Worm (Caenorhabditis elegans) whole organism, midembryonic: Measurements from ENCODE around the gene nspc-5.

Experiments
- T22C8.4 ChIP-seq: fragments of 200-800 bp; sonication (Bioruptor generic); IDR thresholded peaks from 2 replicates; pipeline ENCODE4 v1.3.6; 2022; ENCODE audit warnings: missing genetic modification characterization, missing compliant biosample characterization
- cog-1 ChIP-seq: sonication (generic microtip); optimal IDR thresholded peaks from 2 replicates; lab custom pipeline; 2016; ENCODE audit warnings: missing genetic modification characterization, missing compliant biosample characterization
- flt-1 ChIP-seq: fragments of 200-800 bp; sonication (Bioruptor generic); IDR thresholded peaks from 2 replicates; pipeline ENCODE4 v1.3.6; 2022; ENCODE audit warnings: missing genetic modification characterization, missing compliant biosample characterization
- klf-2 ChIP-seq: fragments of 200-800 bp; sonication (Bioruptor generic); conservative IDR thresholded peaks from 2 replicates; pipeline ENCODE4 v1.3.6; 2022; ENCODE audit warnings: missing genetic modification reagents, missing genetic modification characterization, missing compliant biosample characterization
- med-1 ChIP-seq: sonication (generic microtip); optimal IDR thresholded peaks from 2 replicates; lab custom pipeline; 2017; ENCODE audit warnings: missing genetic modification characterization, mild to moderate bottlenecking, missing compliant biosample characterization, antibody characterized with exemption, missing genetic modification reagents; ENCODE audit not compliant: insufficient read depth
- ref-1 ChIP-seq: fragments of 200-800 bp; sonication (Bioruptor generic); conservative IDR thresholded peaks from 2 replicates; pipeline ENCODE4 v1.3.6; 2022; ENCODE audit warnings: missing genetic modification reagents, missing genetic modification characterization, missing compliant biosample characterization
- tab-1 ChIP-seq: fragments of 200-800 bp; sonication (Bioruptor generic); IDR thresholded peaks from 2 replicates; pipeline ENCODE4 v1.3.6; 2022; ENCODE audit warnings: missing genetic modification characterization, missing compliant biosample characterization
- ztf-23 ChIP-seq: fragments of 200-800 bp; sonication (Bioruptor generic); IDR thresholded peaks from 2 replicates; pipeline ENCODE4 v1.3.6; 2022; ENCODE audit warnings: missing genetic modification reagents, missing genetic modification characterization, missing compliant biosample characterization
- ztf-29 ChIP-seq: fragments of 200-800 bp; sonication (Bioruptor generic); IDR thresholded peaks from 2 replicates; pipeline ENCODE4 v1.3.6; 2022; ENCODE audit warnings: missing genetic modification reagents, missing genetic modification characterization, missing compliant biosample characterization

Gene nspc-5

ce11 chrX:8550099-8550498 lies 11.6 kb downstream of the nspc-5 start:
- TF ChIP-seq cog-1 (tag; lab: Kevin White, UChicago) (no peak), med-1 (GFP tag; lab: Kevin White, UChicago) (no peak), flt-1 (no peak), ztf-29 (GFP tag; lab: Robert Waterston, UW) (no peak)

ce11 chrX:8551687-8552327 lies 13.3 kb downstream of the nspc-5 start, which contains the start of gene dhhc-14:
TSS of gene dhhc-14 (plus strand) at chrX:8552277.
- TF ChIP-seq flt-1 (0 out of 2 replicates have a peak, but pooled peaks have one; percentile 52), ztf-23 (peak; percentile 64; the same call in 1 of the 2 replicates), tab-1 (GFP tag; lab: Robert Waterston, UW) (no peak), cog-1 (tag; lab: Kevin White, UChicago) (peak; percentile 37), ztf-29 (GFP tag; lab: Robert Waterston, UW) (no peak)

DNA sequence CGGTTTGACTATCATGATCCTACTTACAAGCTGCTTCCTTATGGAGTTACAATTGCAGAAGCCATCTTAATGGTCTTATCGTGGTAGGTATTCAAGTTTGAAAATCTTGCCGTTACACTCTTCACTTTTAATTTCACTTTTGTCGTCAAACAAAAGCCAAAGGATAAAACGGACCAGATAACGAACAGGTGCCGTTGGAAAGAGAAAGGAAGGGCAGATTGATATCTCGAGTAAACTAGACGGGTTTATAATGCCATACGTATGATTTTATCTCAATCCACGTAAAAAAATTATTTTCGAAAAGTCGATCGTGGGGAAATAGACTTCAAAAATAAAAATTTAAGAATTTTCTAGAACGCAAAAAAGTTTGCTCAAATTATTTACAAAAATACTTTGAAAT lies 15.5 kb downstream of the nspc-5 start:
- TF ChIP-seq med-1 (GFP tag; lab: Kevin White, UChicago) = no peak
- TF ChIP-seq ztf-29 (GFP tag; lab: Robert Waterston, UW) = no peak
- no peak for TF ChIP-seq klf-2 (GFP tag; lab: Robert Waterston, UW)
- no peak for TF ChIP-seq cog-1 (tag; lab: Kevin White, UChicago)
- no peak for TF ChIP-seq flt-1
- TF ChIP-seq tab-1 (GFP tag; lab: Robert Waterston, UW) = no peak
- no peak for TF ChIP-seq T22C8.4
- TF ChIP-seq ztf-23 = no peak
- no peak for TF ChIP-seq ref-1 (GFP tag; lab: Robert Waterston, UW)

DNA sequence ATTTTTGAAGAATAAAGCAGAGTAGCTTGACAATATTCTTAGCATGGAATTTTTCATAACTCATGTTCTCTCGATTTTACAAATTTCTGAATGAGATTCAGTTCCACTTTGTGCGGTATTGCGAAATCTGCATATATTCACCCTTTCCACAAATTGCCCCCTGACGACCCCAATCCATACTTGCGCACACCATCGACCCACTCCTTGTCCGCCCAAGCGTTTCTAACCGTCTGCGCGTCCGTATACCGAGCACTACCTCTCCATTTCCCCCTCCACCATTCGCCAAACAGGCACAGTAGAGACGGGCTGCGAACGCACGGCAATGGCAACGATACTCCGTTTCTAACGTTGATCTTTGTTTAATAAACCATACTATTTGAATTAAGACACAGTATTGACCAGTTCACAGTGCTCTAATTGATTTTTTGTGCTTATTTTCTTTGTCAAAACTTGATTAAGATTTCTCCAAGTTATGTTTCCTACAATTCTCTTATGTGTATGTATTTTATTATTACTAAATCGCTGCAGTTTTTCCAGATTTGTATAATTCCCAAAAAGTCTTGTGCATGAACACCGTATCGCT lies 18.2 kb downstream of the nspc-5 start, which contains the start of gene utx-1:
Gene utx-1 (plus strand): TSS at position 533 of the 583 bp plus-strand sequence.
- peak; percentile 8; the same call in 1 of the 2 replicates for TF ChIP-seq tab-1 (GFP tag; lab: Robert Waterston, UW)
- TF ChIP-seq T22C8.4 = peak; percentile 54; the same call in 1 of the 2 replicates
- no peak for TF ChIP-seq med-1 (GFP tag; lab: Kevin White, UChicago)
- TF ChIP-seq cog-1 (tag; lab: Kevin White, UChicago) = peak; percentile 3
- no peak for TF ChIP-seq ztf-29 (GFP tag; lab: Robert Waterston, UW)

ce11 chrX:8562586-8562985 lies 24.1 kb downstream of the nspc-5 start:
- TF ChIP-seq ztf-23 (no peak), tab-1 (GFP tag; lab: Robert Waterston, UW) (no peak), ztf-29 (GFP tag; lab: Robert Waterston, UW) (no peak), flt-1 (no peak), T22C8.4 (no peak), med-1 (GFP tag; lab: Kevin White, UChicago) (no peak), cog-1 (tag; lab: Kevin White, UChicago) (no peak), klf-2 (GFP tag; lab: Robert Waterston, UW) (no peak), ref-1 (GFP tag; lab: Robert Waterston, UW) (no peak)

ce11 chrX:8563663-8564450 lies 25.3 kb downstream of the nspc-5 start:
- no peak for TF ChIP-seq cog-1 (tag; lab: Kevin White, UChicago)
- no peak for TF ChIP-seq ztf-29 (GFP tag; lab: Robert Waterston, UW)
- no peak for TF ChIP-seq med-1 (GFP tag; lab: Kevin White, UChicago)
- TF ChIP-seq ztf-23 = no peak
- TF ChIP-seq flt-1 = no peak
- TF ChIP-seq T22C8.4 = no peak
- no peak for TF ChIP-seq klf-2 (GFP tag; lab: Robert Waterston, UW)
- TF ChIP-seq ref-1 (GFP tag; lab: Robert Waterston, UW) = no peak
- no peak for TF ChIP-seq tab-1 (GFP tag; lab: Robert Waterston, UW)

ce11 chrX:8564451-8564795 lies 25.9 kb downstream of the nspc-5 start:
- TF ChIP-seq ztf-23 (no peak), flt-1 (no peak), cog-1 (tag; lab: Kevin White, UChicago) (no peak), T22C8.4 (no peak), ztf-29 (GFP tag; lab: Robert Waterston, UW) (no peak), tab-1 (GFP tag; lab: Robert Waterston, UW) (no peak), klf-2 (GFP tag; lab: Robert Waterston, UW) (no peak), med-1 (GFP tag; lab: Kevin White, UChicago) (no peak), ref-1 (GFP tag; lab: Robert Waterston, UW) (no peak)

- TF ChIP-seq klf-2 (GFP tag; lab: Robert Waterston, UW) (no peak), med-1 (GFP tag; lab: Kevin White, UChicago) (no peak), ztf-23 (0 out of 2 replicates have a peak, but pooled peaks have one; percentile 31)
These were observed 27.4 kb downstream of the nspc-5 start for ce11 chrX:8565810-8566416.

DNA sequence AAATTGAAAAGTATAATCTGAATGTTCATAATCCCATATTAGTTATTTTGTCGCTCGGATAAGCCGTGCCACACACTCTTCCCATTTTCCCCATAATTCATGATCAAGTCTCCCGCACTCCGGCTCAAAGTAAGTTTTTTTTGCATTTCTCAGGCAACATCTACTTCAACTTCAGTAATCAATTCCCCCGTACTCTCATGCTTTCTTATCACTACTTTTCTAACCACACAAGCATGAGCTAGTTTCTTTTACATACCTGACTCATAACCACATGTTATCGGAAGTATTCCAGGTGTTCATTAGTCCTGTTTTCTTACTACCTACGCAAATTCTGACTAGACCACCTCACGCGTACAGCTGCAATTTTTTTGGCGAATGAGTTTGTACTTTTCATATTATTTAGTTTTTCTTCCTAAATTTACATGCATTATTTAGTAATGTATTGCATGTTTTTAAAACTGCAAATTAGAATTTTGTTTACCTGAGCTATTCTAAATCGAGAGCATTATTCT lies 28.1 kb downstream of the nspc-5 start:
- TF ChIP-seq T22C8.4 = no peak
- TF ChIP-seq ztf-29 (GFP tag; lab: Robert Waterston, UW) = no peak
- TF ChIP-seq cog-1 (tag; lab: Kevin White, UChicago) = no peak
- TF ChIP-seq tab-1 (GFP tag; lab: Robert Waterston, UW) = no peak
- TF ChIP-seq ref-1 (GFP tag; lab: Robert Waterston, UW) = no peak
- no peak for TF ChIP-seq flt-1
- no peak for TF ChIP-seq ztf-23
- TF ChIP-seq klf-2 (GFP tag; lab: Robert Waterston, UW) = no peak
- TF ChIP-seq med-1 (GFP tag; lab: Kevin White, UChicago) = no peak
